Worm (Caenorhabditis elegans) whole organism, L4 larva: ENCODE measurements around the gene srt-23.
"Not testable (repeated sequence)": the region's sequence is repeated elsewhere in the genome, so short reads cannot be mapped to it uniquely, and the experiment has no call there.

Source experiments
- F49E8.2 ChIP-seq: sonication (generic microtip); optimal IDR thresholded peaks from 2 replicates; lab custom pipeline; 2016; ENCODE audit warnings: missing compliant biosample characterization, mild to moderate bottlenecking, missing genetic modification characterization, borderline replicate concordance
- Y105C5A.15 ChIP-seq: fragments of 200-800 bp; sonication (Bioruptor generic); IDR thresholded peaks from 2 replicates; pipeline ENCODE4 v1.3.6; 2022; ENCODE audit warnings: missing genetic modification characterization, missing compliant biosample characterization
- aly-2 ChIP-seq: sonication (generic microtip); optimal IDR thresholded peaks from 2 replicates; lab custom pipeline; 2018; ENCODE audit warnings: missing biosample characterization, missing genetic modification characterization
- arid-1 ChIP-seq: fragments of 200-800 bp; sonication (Bioruptor generic); conservative IDR thresholded peaks from 2 replicates; pipeline ENCODE4 v1.3.6; 2022; ENCODE audit warnings: missing genetic modification reagents, missing genetic modification characterization, missing compliant biosample characterization
- fkh-10 ChIP-seq: fragments of 150-350 bp; optimal IDR thresholded peaks from 2 replicates; lab custom pipeline; 2014; ENCODE audit warnings: missing biosample characterization, missing genetic modification reagents, missing genetic modification characterization
- nhr-11 ChIP-seq: fragments of 150-350 bp; optimal IDR thresholded peaks from 2 replicates; lab custom pipeline; 2014; ENCODE audit warnings: missing biosample characterization, missing genetic modification characterization
- nhr-237 ChIP-seq: sonication (generic microtip); optimal IDR thresholded peaks from 2 replicates; lab custom pipeline; 2017; ENCODE audit warnings: missing biosample characterization, missing genetic modification characterization
- nhr-28 ChIP-seq: fragments of 150-350 bp; optimal IDR thresholded peaks from 2 replicates; lab custom pipeline; 2014; ENCODE audit warnings: missing biosample characterization, missing genetic modification characterization
- nhr-77 ChIP-seq: fragments of 150-350 bp; optimal IDR thresholded peaks from 2 replicates; lab custom pipeline; 2014; ENCODE audit warnings: missing biosample characterization, missing genetic modification characterization
- ztf-11 ChIP-seq: fragments of 150-350 bp; optimal IDR thresholded peaks from 2 replicates; lab custom pipeline; 2014; ENCODE audit warnings: missing biosample characterization, missing genetic modification characterization

DNA sequence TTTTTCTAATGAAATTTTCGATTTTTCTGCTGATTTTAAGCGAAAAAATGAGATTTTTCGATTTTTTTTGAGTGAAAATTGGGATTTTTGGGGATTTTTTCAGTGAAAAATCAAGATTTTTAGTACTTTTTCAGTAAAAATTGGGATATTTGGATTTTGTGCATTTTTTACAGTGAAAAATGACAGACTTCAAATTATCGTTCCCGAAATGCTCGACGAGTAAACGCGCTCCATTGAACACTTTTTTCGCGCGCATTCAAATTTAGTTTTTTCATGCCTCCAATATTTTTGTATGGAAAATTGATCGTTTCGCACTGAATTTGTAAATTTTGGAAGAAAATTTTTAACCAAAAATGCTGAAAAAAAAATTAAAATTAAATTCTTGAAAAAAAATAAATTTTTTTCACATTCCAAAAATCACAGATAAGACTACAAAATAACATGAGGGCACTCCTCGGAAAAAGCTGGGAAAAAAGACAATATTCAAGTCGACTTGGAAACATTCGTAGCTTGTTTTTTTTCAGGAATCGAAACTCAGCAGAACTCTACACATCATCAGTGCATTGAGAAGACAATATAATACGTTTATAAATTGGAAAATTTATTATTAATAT, 13.5 kb downstream of the srt-23 start:
- TF ChIP-seq nhr-77 (tag; lab: Kevin White, UChicago); nhr-28; aly-2; nhr-11 (tag; lab: Kevin White, UChicago); Y105C5A.15; fkh-10 (GFP tag; lab: Kevin White, UChicago); ztf-11; arid-1; nhr-237 (tag; lab: Kevin White, UChicago); F49E8.2 (tag; lab: Kevin White, UChicago): not testable (repeated sequence)
